Fruit fly (Drosophila melanogaster) whole organism, embryonic: ENCODE data around the gene fan.

Experiments used
- Asciz ChIP-seq: fragments of 200-800 bp; sonication (Bioruptor generic); optimal IDR thresholded peaks from 2 replicates; lab custom pipeline; 2017; ENCODE audit warnings: missing biosample characterization, mild to moderate bottlenecking, missing genetic modification characterization, missing genetic modification reagents
- Atf6 ChIP-seq: fragments of 200-800 bp; sonication (Bioruptor generic); IDR thresholded peaks from 2 replicates; pipeline ENCODE4 v1.3.6; 2022; ENCODE audit warnings: missing biosample characterization, missing genetic modification characterization
- B-H1 ChIP-seq: fragments of 200-800 bp; sonication (Bioruptor generic); IDR thresholded peaks from 3 replicates; pipeline ENCODE4 v1.3.6; 2022; ENCODE audit warnings: missing biosample characterization, missing genetic modification characterization
- Blimp-1 ChIP-seq: fragments of 200-800 bp; sonication (Bioruptor generic); optimal IDR thresholded peaks from 3 replicates; lab custom pipeline; 2018; ENCODE audit warnings: missing biosample characterization, missing genetic modification characterization, mild to moderate bottlenecking, moderate library complexity, missing genetic modification reagents
- CG10543 ChIP-seq: fragments of 200-800 bp; sonication (Bioruptor generic); optimal IDR thresholded peaks from 3 replicates; lab custom pipeline; 2017; ENCODE audit warnings: missing biosample characterization, mild to moderate bottlenecking, missing genetic modification characterization, moderate library complexity
- CG10979 ChIP-seq: fragments of 200-800 bp; sonication (Bioruptor generic); optimal IDR thresholded peaks from 2 replicates; lab custom pipeline; 2018; ENCODE audit warnings: missing biosample characterization, mild to moderate bottlenecking, missing genetic modification characterization, moderate library complexity
- CG11247 ChIP-seq: fragments of 200-800 bp; sonication (Bioruptor generic); IDR thresholded peaks from 2 replicates; pipeline ENCODE4 v1.3.6; 2022; ENCODE audit warnings: missing biosample characterization, missing genetic modification characterization
- CG12299 ChIP-seq: fragments of 200-800 bp; sonication (Bioruptor generic); optimal IDR thresholded peaks from 2 replicates; lab custom pipeline; 2018; ENCODE audit warnings: missing biosample characterization, mild to moderate bottlenecking, missing genetic modification characterization
- CG13424 ChIP-seq: fragments of 200-800 bp; sonication (Bioruptor generic); optimal IDR thresholded peaks from 2 replicates; lab custom pipeline; 2019; ENCODE audit warnings: missing biosample characterization, mild to moderate bottlenecking, missing genetic modification characterization, moderate library complexity
- CG14860 ChIP-seq: fragments of 200-800 bp; sonication (Bioruptor generic); IDR thresholded peaks from 3 replicates; pipeline ENCODE4 v1.3.6; 2022; ENCODE audit warnings: missing biosample characterization, missing genetic modification characterization; ENCODE audit not compliant: partially characterized antibody
- CG14965 ChIP-seq: fragments of 200-800 bp; sonication (Bioruptor generic); optimal IDR thresholded peaks from 2 replicates; lab custom pipeline; 2016; ENCODE audit warnings: missing biosample characterization, missing genetic modification characterization, borderline replicate concordance
- CG18599 ChIP-seq: fragments of 200-800 bp; sonication (Bioruptor generic); optimal IDR thresholded peaks from 3 replicates; lab custom pipeline; 2017; ENCODE audit warnings: missing biosample characterization, missing genetic modification characterization, mild to moderate bottlenecking, moderate library complexity, missing genetic modification reagents
- CG34422 ChIP-seq: fragments of 200-800 bp; sonication (Bioruptor generic); IDR thresholded peaks from 3 replicates; pipeline ENCODE4 v1.3.6; 2022; ENCODE audit warnings: missing biosample characterization, missing genetic modification characterization
- CG7357 ChIP-seq: fragments of 200-800 bp; sonication (Bioruptor generic); IDR thresholded peaks from 3 replicates; pipeline ENCODE4 v1.3.6; 2022; ENCODE audit warnings: missing biosample characterization, missing genetic modification characterization
- CG7556 ChIP-seq: fragments of 200-800 bp; sonication (Bioruptor generic); optimal IDR thresholded peaks from 2 replicates; lab custom pipeline; 2017; ENCODE audit warnings: missing biosample characterization, mild to moderate bottlenecking, missing genetic modification characterization
- CG7987 ChIP-seq: fragments of 200-800 bp; sonication (Bioruptor generic); optimal IDR thresholded peaks from 2 replicates; lab custom pipeline; 2018; ENCODE audit warnings: missing biosample characterization, mild to moderate bottlenecking, missing genetic modification characterization, moderate library complexity
- CG8290 ChIP-seq, 3 experiments: fragments of 200-800 bp; sonication (Bioruptor generic); optimal IDR thresholded peaks; 2 replicates each; lab custom pipeline; 2016 to 2019; ENCODE audit warnings: missing biosample characterization in 3 of 3, missing genetic modification characterization in 3 of 3, mild to moderate bottlenecking in 2 of 3, moderate library complexity in 1 of 3
- CG8388 ChIP-seq: fragments of 200-800 bp; sonication (Bioruptor generic); optimal IDR thresholded peaks from 2 replicates; lab custom pipeline; 2019; ENCODE audit warnings: missing biosample characterization, mild to moderate bottlenecking, missing genetic modification characterization, moderate library complexity
- CG8924 ChIP-seq: fragments of 200-800 bp; optimal IDR thresholded peaks from 3 replicates; lab custom pipeline; 2019; ENCODE audit warnings: missing biosample characterization, mild to moderate bottlenecking, missing genetic modification characterization, moderate library complexity
- Doc3 ChIP-seq: fragments of 200-800 bp; sonication (Bioruptor generic); IDR thresholded peaks from 3 replicates; pipeline ENCODE4 v1.3.6; 2022; ENCODE audit warnings: missing biosample characterization, missing genetic modification characterization; ENCODE audit not compliant: partially characterized antibody
- HHEX ChIP-seq: fragments of 200-800 bp; sonication (Bioruptor generic); optimal IDR thresholded peaks from 3 replicates; lab custom pipeline; 2017; ENCODE audit warnings: missing biosample characterization, mild to moderate bottlenecking, missing genetic modification characterization, missing genetic modification reagents
- Hand ChIP-seq: fragments of 200-800 bp; sonication (Bioruptor generic); optimal IDR thresholded peaks from 2 replicates; lab custom pipeline; 2017; ENCODE audit warnings: mild to moderate bottlenecking, missing biosample characterization, missing genetic modification reagents, missing genetic modification characterization
- Hr3 ChIP-seq: fragments of 200-800 bp; sonication (Bioruptor generic); optimal IDR thresholded peaks from 3 replicates; lab custom pipeline; 2016; ENCODE audit warnings: missing biosample characterization, missing genetic modification characterization
- Hr51 ChIP-seq, 2 experiments: fragments of 200-800 bp; sonication (Bioruptor generic); optimal IDR thresholded peaks; 2 replicates in 1 of 2; 3 replicates in 1 of 2; lab custom pipeline; 2016 to 2018; ENCODE audit warnings: missing biosample characterization in 2 of 2, missing genetic modification characterization in 2 of 2, mild to moderate bottlenecking in 1 of 2, moderate library complexity in 1 of 2
- Hsf ChIP-seq: fragments of 200-800 bp; sonication (Bioruptor generic); optimal IDR thresholded peaks from 3 replicates; lab custom pipeline; 2016; ENCODE audit warnings: missing biosample characterization, missing genetic modification characterization
- Lhr ChIP-seq: fragments of 200-800 bp; sonication (Bioruptor generic); optimal IDR thresholded peaks from 3 replicates; lab custom pipeline; 2017; ENCODE audit warnings: mild to moderate bottlenecking, missing biosample characterization, missing genetic modification reagents, missing genetic modification characterization
- Lpt ChIP-seq: fragments of >200 bp; optimal IDR thresholded peaks from 2 replicates; lab custom pipeline; 2018; ENCODE audit warnings: missing biosample characterization, missing genetic modification characterization
- Mrtf ChIP-seq: fragments of 200-800 bp; sonication (Bioruptor generic); IDR thresholded peaks from 3 replicates; pipeline ENCODE4 v1.3.6; 2022; ENCODE audit warnings: missing biosample characterization, missing genetic modification characterization
- NC2β ChIP-seq: fragments of 200-800 bp; sonication (Bioruptor generic); optimal IDR thresholded peaks from 2 replicates; lab custom pipeline; 2016; ENCODE audit warnings: missing biosample characterization, missing genetic modification characterization
- NK7.1 ChIP-seq: fragments of 200-800 bp; sonication (Bioruptor generic); optimal IDR thresholded peaks from 3 replicates; lab custom pipeline; 2016; ENCODE audit warnings: missing biosample characterization, missing genetic modification characterization
- Oaz ChIP-seq: fragments of 200-800 bp; sonication (Bioruptor generic); IDR thresholded peaks from 2 replicates; pipeline ENCODE4 v1.3.6; 2022; ENCODE audit warnings: missing biosample characterization, missing genetic modification characterization
- PHDP ChIP-seq: fragments of 200-800 bp; sonication (Bioruptor generic); optimal IDR thresholded peaks from 3 replicates; lab custom pipeline; 2018; ENCODE audit warnings: missing biosample characterization, mild to moderate bottlenecking, missing genetic modification characterization, moderate library complexity
- Side ChIP-seq: fragments of 200-800 bp; sonication (Bioruptor generic); optimal IDR thresholded peaks from 2 replicates; lab custom pipeline; 2016; ENCODE audit warnings: missing biosample characterization, missing genetic modification characterization
- Spps ChIP-seq: fragments of 200-800 bp; sonication (Bioruptor generic); optimal IDR thresholded peaks from 2 replicates; lab custom pipeline; 2018; ENCODE audit warnings: missing biosample characterization, mild to moderate bottlenecking, missing genetic modification characterization
- bab2 ChIP-seq: fragments of 200-800 bp; sonication (Bioruptor generic); optimal IDR thresholded peaks from 2 replicates; lab custom pipeline; 2016; ENCODE audit warnings: missing biosample characterization, missing genetic modification characterization
- br ChIP-seq: fragments of >200 bp; optimal IDR thresholded peaks from 2 replicates; lab custom pipeline; 2017
- crol ChIP-seq: fragments of 200-800 bp; sonication (Bioruptor generic); IDR thresholded peaks from 2 replicates; pipeline ENCODE4 v1.3.6; 2022; ENCODE audit warnings: missing biosample characterization, missing genetic modification characterization
- fd64A ChIP-seq: fragments of 200-800 bp; sonication (Bioruptor generic); optimal IDR thresholded peaks from 3 replicates; lab custom pipeline; 2018; ENCODE audit warnings: missing biosample characterization, mild to moderate bottlenecking, missing genetic modification characterization
- fd96Cb ChIP-seq: fragments of 200-800 bp; sonication (Bioruptor generic); optimal IDR thresholded peaks from 2 replicates; lab custom pipeline; 2018; ENCODE audit warnings: missing biosample characterization, mild to moderate bottlenecking, missing genetic modification characterization, moderate library complexity
- grn ChIP-seq: fragments of 200-800 bp; sonication (Bioruptor generic); optimal IDR thresholded peaks from 3 replicates; lab custom pipeline; 2017; ENCODE audit warnings: missing biosample characterization, missing genetic modification characterization
- pan ChIP-seq, 4 experiments: fragments of >200 bp in 3 of 4; fragments of 200-800 bp in 1 of 4; sonication (Bioruptor generic) in 1 of 4; optimal IDR thresholded peaks in 3 of 4; IDR thresholded peaks in 1 of 4; 2 replicates each; pipeline versions ENCODE4 v1.3.6 to Lab custom; 2017 to 2022; ENCODE audit warnings: missing biosample characterization in 2 of 4, missing genetic modification characterization in 2 of 4, mixed read lengths in 1 of 4
- phol ChIP-seq: fragments of 200-800 bp; sonication (Bioruptor generic); optimal IDR thresholded peaks from 3 replicates; lab custom pipeline; 2018; ENCODE audit warnings: missing biosample characterization, mild to moderate bottlenecking, missing genetic modification characterization, moderate library complexity
- pita ChIP-seq: fragments of 200-800 bp; sonication (Bioruptor generic); optimal IDR thresholded peaks from 2 replicates; lab custom pipeline; 2017; ENCODE audit warnings: missing biosample characterization, mild to moderate bottlenecking, missing genetic modification characterization
- salm ChIP-seq: fragments of 200-800 bp; sonication (Bioruptor generic); optimal IDR thresholded peaks from 2 replicates; lab custom pipeline; 2018; ENCODE audit warnings: missing biosample characterization, mild to moderate bottlenecking, missing genetic modification characterization
- schlank ChIP-seq: fragments of 200-800 bp; sonication (Bioruptor generic); optimal IDR thresholded peaks from 2 replicates; lab custom pipeline; 2018; ENCODE audit warnings: missing biosample characterization, mild to moderate bottlenecking, missing genetic modification characterization
- tap ChIP-seq: fragments of 200-800 bp; optimal IDR thresholded peaks from 3 replicates; lab custom pipeline; 2019; ENCODE audit warnings: missing biosample characterization, mild to moderate bottlenecking, missing genetic modification characterization, moderate library complexity
- tin ChIP-seq: fragments of 200-800 bp; sonication (Bioruptor generic); optimal IDR thresholded peaks from 3 replicates; lab custom pipeline; 2016; ENCODE audit warnings: missing biosample characterization, missing genetic modification characterization
- tx ChIP-seq: fragments of 200-800 bp; sonication (Bioruptor generic); optimal IDR thresholded peaks from 2 replicates; lab custom pipeline; 2016; ENCODE audit warnings: missing biosample characterization, missing genetic modification characterization
- zfh1 ChIP-seq: fragments of 200-800 bp; sonication (Bioruptor generic); IDR thresholded peaks from 3 replicates; pipeline ENCODE4 v1.3.6; 2022; ENCODE audit warnings: missing biosample characterization, missing genetic modification characterization

The fan gene

dm6 chr3L:8137448-8137906, 28.5 kb downstream of the fan start, which contains the start of the genes Setx and mus301 (continued):
- peak; percentile 68 for TF ChIP-seq Atf6 (GFP tag; lab: Robert Waterston, UW)
- no peak for TF ChIP-seq fd64A
- TF ChIP-seq NC2β (GFP tag; lab: Kevin White, UChicago), result peak; percentile 74
- no peak for TF ChIP-seq salm (tag; lab: Kevin White, UChicago)
- no peak for TF ChIP-seq CG14965 (GFP tag; lab: Kevin White, UChicago)
- peak; percentile 79 for TF ChIP-seq CG13424 (tag; lab: Kevin White, UChicago)
- TF ChIP-seq CG7987 (GFP tag; lab: Kevin White, UChicago), result peak; percentile 61
- no peak for TF ChIP-seq CG18599
- peak; percentile 88 for TF ChIP-seq phol (tag; lab: Kevin White, UChicago)
- TF ChIP-seq schlank (tag; lab: Kevin White, UChicago), result peak; percentile 23
- TF ChIP-seq CG8924, result no peak
- TF ChIP-seq Hand (GFP tag; lab: Kevin White, UChicago), result no peak
- TF ChIP-seq Oaz, result 0 out of 2 replicates have a peak, but pooled peaks have one; percentile 20
- peak; percentile 40 for TF ChIP-seq Spps
- TF ChIP-seq fd96Cb (tag; lab: Kevin White, UChicago), result peak; percentile 66
- no peak for TF ChIP-seq pan (optimal IDR thresholded peaks at IDR 0.05; lab: Kevin White, UChicago)
- TF ChIP-seq pan (GFP tag; optimal IDR thresholded peaks at IDR 0.05 in 1 of 2, IDR thresholded peaks at IDR 0.05 in 1 of 2), result peak in 1 of 2 experiments; percentile 61
- peak; percentile 63; the same call in 2 of the 3 replicates for TF ChIP-seq CG34422 (GFP tag; lab: Robert Waterston, UW)
- TF ChIP-seq Lpt, result no peak
- peak; percentile 69 for TF ChIP-seq HHEX (GFP tag; lab: Kevin White, UChicago)
- TF ChIP-seq CG10543 (GFP tag; lab: Kevin White, UChicago), result peak; percentile 75
- no peak for TF ChIP-seq Doc3
- no peak for TF ChIP-seq br (lab: Kevin White, UChicago)
- peak; percentile 84 for TF ChIP-seq pita (GFP tag; lab: Kevin White, UChicago)
- TF ChIP-seq crol (GFP tag; lab: Robert Waterston, UW), result no peak
- TF ChIP-seq B-H1 (GFP tag; lab: Robert Waterston, UW), result peak; percentile 58; the same call in 2 of the 3 replicates
- TF ChIP-seq Mrtf (GFP tag; lab: Robert Waterston, UW), result peak; percentile 43; the same call in 1 of the 3 replicates
- peak; percentile 40 for TF ChIP-seq Asciz (GFP tag; lab: Kevin White, UChicago)
- peak; percentile 75 for TF ChIP-seq CG7556 (GFP tag; lab: Kevin White, UChicago)
- TF ChIP-seq CG8290 (GFP tag; optimal IDR thresholded peaks at IDR 0.05; lab: Kevin White, UChicago), result peak; percentile 83
- TF ChIP-seq CG8290 (tag; optimal IDR thresholded peaks at IDR 0.05; lab: Kevin White, UChicago), result no peak
- peak; percentile 95 for TF ChIP-seq Lhr (GFP tag; lab: Kevin White, UChicago)
- peak; percentile 51 for TF ChIP-seq CG8388
- peak in 1 of 2 experiments; percentile 87 for TF ChIP-seq Hr51 (GFP tag; optimal IDR thresholded peaks at IDR 0.05; lab: Kevin White, UChicago)
- peak; percentile 64; the same call in 1 of the 3 replicates for TF ChIP-seq CG7357 (GFP tag; lab: Robert Waterston, UW)
- peak; percentile 85 for TF ChIP-seq tin (GFP tag; lab: Kevin White, UChicago)
- TF ChIP-seq zfh1, result peak; percentile 73
- no peak for TF ChIP-seq grn (GFP tag; lab: Kevin White, UChicago)
- TF ChIP-seq PHDP (tag; lab: Kevin White, UChicago), result no peak
- TF ChIP-seq CG12299 (tag; lab: Kevin White, UChicago), result peak; percentile 36
- peak; percentile 85 for TF ChIP-seq Hr3 (GFP tag; lab: Kevin White, UChicago)
- peak; percentile 84 for TF ChIP-seq bab2 (GFP tag; lab: Kevin White, UChicago)
- no peak for TF ChIP-seq Blimp-1 (GFP tag; lab: Kevin White, UChicago)
- peak; percentile 67 for TF ChIP-seq CG11247
- peak; percentile 89 for TF ChIP-seq Hsf (GFP tag; lab: Kevin White, UChicago)
- peak; percentile 62 for TF ChIP-seq Side (GFP tag; lab: Kevin White, UChicago)
- TF ChIP-seq tx, result peak; percentile 76
- peak; percentile 69 for TF ChIP-seq CG10979 (tag; lab: Kevin White, UChicago)
- peak; percentile 23 for TF ChIP-seq NK7.1
- TF ChIP-seq CG14860 (GFP tag; lab: Robert Waterston, UW), result no peak
- no peak for TF ChIP-seq tap (tag; lab: Kevin White, UChicago)
